Worm (Caenorhabditis elegans): ENCODE results near the gene C44C10.7.

The C44C10.7 gene

DNA sequence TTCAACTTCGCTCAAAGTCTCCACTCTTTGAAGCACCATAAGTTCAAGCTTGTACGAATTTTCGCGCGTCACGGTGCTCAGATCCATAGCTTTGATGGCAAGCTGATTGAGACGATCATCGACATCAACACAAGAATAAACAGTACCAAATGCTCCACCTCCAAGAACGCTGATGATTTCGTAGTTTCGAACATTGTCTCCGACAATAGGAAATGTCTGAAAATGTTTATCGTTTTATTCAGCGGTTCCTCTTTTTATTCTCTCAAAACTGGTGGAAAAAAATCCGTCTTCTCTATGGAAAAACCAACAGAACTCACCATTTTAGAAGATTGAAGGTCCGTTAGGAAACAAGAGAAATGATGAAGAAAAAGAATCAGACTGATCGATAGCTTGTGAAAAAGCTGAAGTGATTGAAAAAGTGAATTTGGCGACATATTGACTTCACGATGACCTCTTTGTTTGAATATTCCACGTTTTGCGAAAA lies at the start of gene C44C10.7:
C44C10.7 (minus strand) TSS at position 434 of the 484 bp plus-strand sequence.
- TF ChIP-seq hmbx-1 (tag; optimal IDR thresholded peaks at IDR 0.05) (no peak), B0310.2 (tag; optimal IDR thresholded peaks at IDR 0.05) (no peak), tra-4 (tag; optimal IDR thresholded peaks at IDR 0.05) (no peak), ama-1 (optimal IDR thresholded peaks at IDR 0.05) (no peak), ceh-36 (tag; optimal IDR thresholded peaks at IDR 0.05) (no peak), aly-1 (tag; optimal IDR thresholded peaks at IDR 0.05) (no peak), hmg-4 (GFP tag; optimal IDR thresholded peaks at IDR 0.05) (no peak), flt-1 (GFP tag; IDR thresholded peaks at IDR 0.05) (no peak), scrt-1 (GFP tag; IDR thresholded peaks at IDR 0.05) (no peak), pes-1 (GFP tag; IDR thresholded peaks at IDR 0.05) (no peak)

ce11 chrX:11737053-11737452 lies 49.0 kb upstream of the C44C10.7 start, which contains the start of gene D1053.3:
Gene D1053.3, minus strand, starts transcription at chrX:11737153.
- TF ChIP-seq hmbx-1 (tag; optimal IDR thresholded peaks at IDR 0.05), result no peak
- no peak for TF ChIP-seq tbx-37 (GFP tag; conservative IDR thresholded peaks at IDR 0.05)
- TF ChIP-seq hmg-4 (GFP tag; optimal IDR thresholded peaks at IDR 0.05), result no peak
- no peak for TF ChIP-seq tbx-11 (GFP tag; IDR thresholded peaks at IDR 0.05)
- TF ChIP-seq pes-1 (GFP tag; IDR thresholded peaks at IDR 0.05), result no peak
- TF ChIP-seq ama-1 (optimal IDR thresholded peaks at IDR 0.05), result no peak
- no peak for TF ChIP-seq aly-1 (tag; optimal IDR thresholded peaks at IDR 0.05)
- no peak for TF ChIP-seq ceh-36 (tag; optimal IDR thresholded peaks at IDR 0.05)
- TF ChIP-seq ceh-13 (GFP tag; optimal IDR thresholded peaks at IDR 0.05), result no peak
- TF ChIP-seq ets-7 (tag; optimal IDR thresholded peaks at IDR 0.05), result no peak
- no peak for TF ChIP-seq sea-1 (GFP tag; conservative IDR thresholded peaks at IDR 0.05)

DNA sequence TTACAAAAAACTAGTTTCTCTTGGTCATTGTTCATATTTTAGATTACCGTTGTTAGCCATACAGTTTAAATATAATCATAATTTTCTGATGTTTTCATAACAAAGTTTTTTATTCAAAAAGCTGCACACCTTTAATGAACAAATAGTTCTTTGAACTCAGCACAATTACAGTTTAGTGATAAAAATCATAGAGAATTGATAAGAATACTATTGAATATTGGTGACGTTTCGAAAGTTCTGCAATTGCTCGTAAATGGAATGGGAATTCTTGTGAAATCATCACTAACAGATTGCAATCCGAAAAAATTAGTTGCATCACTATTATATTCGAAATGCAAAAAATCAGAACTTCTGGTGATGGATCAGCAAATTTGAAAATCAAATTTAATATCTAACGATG lies 46.0 kb upstream of the C44C10.7 start:
- TF ChIP-seq scrt-1 (GFP tag; IDR thresholded peaks at IDR 0.05) (no peak), F13C5.2 (tag; optimal IDR thresholded peaks at IDR 0.05) (no peak), ama-1 (optimal IDR thresholded peaks at IDR 0.05) (no peak), pes-1 (GFP tag; IDR thresholded peaks at IDR 0.05) (no peak), ceh-13 (GFP tag; optimal IDR thresholded peaks at IDR 0.05) (no peak), ets-7 (tag; optimal IDR thresholded peaks at IDR 0.05) (no peak), sea-1 (GFP tag; conservative IDR thresholded peaks at IDR 0.05) (no peak), hmbx-1 (tag; optimal IDR thresholded peaks at IDR 0.05) (no peak)

- TF ChIP-seq tra-4 (tag; optimal IDR thresholded peaks at IDR 0.05), result no peak
- TF ChIP-seq ets-7 (tag; optimal IDR thresholded peaks at IDR 0.05), result no peak
- TF ChIP-seq aly-1 (tag; optimal IDR thresholded peaks at IDR 0.05), result no peak
- TF ChIP-seq ceh-13 (GFP tag; optimal IDR thresholded peaks at IDR 0.05), result no peak
- no peak for TF ChIP-seq scrt-1 (GFP tag; IDR thresholded peaks at IDR 0.05)
- TF ChIP-seq sea-1 (GFP tag; conservative IDR thresholded peaks at IDR 0.05), result no peak
- no peak for TF ChIP-seq hmg-4 (GFP tag; optimal IDR thresholded peaks at IDR 0.05)
- no peak for TF ChIP-seq flt-1 (GFP tag; IDR thresholded peaks at IDR 0.05)
- TF ChIP-seq ama-1 (optimal IDR thresholded peaks at IDR 0.05), result no peak
- no peak for TF ChIP-seq hmbx-1 (tag; optimal IDR thresholded peaks at IDR 0.05)
- TF ChIP-seq pes-1 (GFP tag; IDR thresholded peaks at IDR 0.05), result no peak
- no peak for TF ChIP-seq tbx-11 (GFP tag; IDR thresholded peaks at IDR 0.05)
These were observed 44.7 kb upstream of the C44C10.7 start for ce11 chrX:11732752-11733151.

ce11 chrX:11727761-11728160 lies 39.7 kb upstream of the C44C10.7 start, which contains the start of the genes gst-42 and D1053.2:
Gene gst-42, minus strand, starts transcription at chrX:11727936.
Gene D1053.2, plus strand, starts transcription at chrX:11728151.
- no peak for TF ChIP-seq hmbx-1 (tag; optimal IDR thresholded peaks at IDR 0.05)
- no peak for TF ChIP-seq pes-1 (GFP tag; IDR thresholded peaks at IDR 0.05)
- TF ChIP-seq hnd-1 (tag; optimal IDR thresholded peaks at IDR 0.05), result no peak
- TF ChIP-seq hmg-4 (GFP tag; optimal IDR thresholded peaks at IDR 0.05), result no peak
- no peak for TF ChIP-seq tbx-11 (GFP tag; IDR thresholded peaks at IDR 0.05)
- no peak for TF ChIP-seq F13C5.2 (tag; optimal IDR thresholded peaks at IDR 0.05)
- no peak for TF ChIP-seq ceh-36 (tag; optimal IDR thresholded peaks at IDR 0.05)
- no peak for TF ChIP-seq scrt-1 (GFP tag; IDR thresholded peaks at IDR 0.05)
- no peak for TF ChIP-seq flt-1 (GFP tag; IDR thresholded peaks at IDR 0.05)
- TF ChIP-seq tra-4 (tag; optimal IDR thresholded peaks at IDR 0.05), result no peak
- TF ChIP-seq tbx-37 (GFP tag; conservative IDR thresholded peaks at IDR 0.05), result no peak

DNA sequence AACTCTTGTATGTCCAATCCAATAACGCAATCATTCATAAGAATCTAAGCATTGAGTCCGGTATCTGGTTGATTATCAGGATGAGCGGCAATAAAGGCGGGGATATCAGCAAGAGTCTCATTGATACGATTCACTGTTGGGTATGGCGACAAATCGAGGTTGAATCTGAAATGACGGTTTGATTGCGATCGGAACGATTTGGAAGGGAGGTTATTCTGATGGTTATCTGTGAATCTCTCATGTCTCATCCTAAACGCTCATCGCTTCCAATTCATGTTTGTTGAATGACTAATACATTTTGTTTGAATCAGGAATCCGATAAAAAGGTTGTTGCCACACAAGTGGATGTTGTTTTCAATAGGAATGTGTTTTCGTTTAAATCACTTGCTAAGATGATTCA lies 38.4 kb upstream of the C44C10.7 start:
- TF ChIP-seq hmbx-1 (tag; optimal IDR thresholded peaks at IDR 0.05) (no peak), tbx-37 (GFP tag; conservative IDR thresholded peaks at IDR 0.05) (no peak), hnd-1 (tag; optimal IDR thresholded peaks at IDR 0.05) (no peak), scrt-1 (GFP tag; IDR thresholded peaks at IDR 0.05) (no peak), ets-7 (tag; optimal IDR thresholded peaks at IDR 0.05) (no peak), aly-1 (tag; optimal IDR thresholded peaks at IDR 0.05) (no peak), flt-1 (GFP tag; IDR thresholded peaks at IDR 0.05) (no peak), ama-1 (optimal IDR thresholded peaks at IDR 0.05) (no peak), tra-4 (tag; optimal IDR thresholded peaks at IDR 0.05) (no peak), tbx-11 (GFP tag; IDR thresholded peaks at IDR 0.05) (no peak), sea-1 (GFP tag; conservative IDR thresholded peaks at IDR 0.05) (no peak), ceh-13 (GFP tag; optimal IDR thresholded peaks at IDR 0.05) (no peak), ceh-36 (tag; optimal IDR thresholded peaks at IDR 0.05) (no peak), B0310.2 (tag; optimal IDR thresholded peaks at IDR 0.05) (no peak)

- TF ChIP-seq aly-1 (tag; optimal IDR thresholded peaks at IDR 0.05) (no peak), pes-1 (GFP tag; IDR thresholded peaks at IDR 0.05) (no peak), tbx-37 (GFP tag; conservative IDR thresholded peaks at IDR 0.05) (no peak)
These were observed 37.6 kb upstream of the C44C10.7 start for ce11 chrX:11725646-11726045.

ce11 chrX:11723781-11724201 lies 35.7 kb upstream of the C44C10.7 start, which contains the start of gene D1053.4:
Gene D1053.4, minus strand, starts transcription at chrX:11723800.
- TF ChIP-seq aly-1 (tag; optimal IDR thresholded peaks at IDR 0.05) (no peak), sea-1 (GFP tag; conservative IDR thresholded peaks at IDR 0.05) (no peak), ama-1 (optimal IDR thresholded peaks at IDR 0.05) (no peak), F13C5.2 (tag; optimal IDR thresholded peaks at IDR 0.05) (no peak), scrt-1 (GFP tag; IDR thresholded peaks at IDR 0.05) (no peak)

All from whole organism, early embryonic.